Fruit fly (Drosophila melanogaster): ENCODE measurements around the gene CG43165.

Gene CG43165

DNA sequence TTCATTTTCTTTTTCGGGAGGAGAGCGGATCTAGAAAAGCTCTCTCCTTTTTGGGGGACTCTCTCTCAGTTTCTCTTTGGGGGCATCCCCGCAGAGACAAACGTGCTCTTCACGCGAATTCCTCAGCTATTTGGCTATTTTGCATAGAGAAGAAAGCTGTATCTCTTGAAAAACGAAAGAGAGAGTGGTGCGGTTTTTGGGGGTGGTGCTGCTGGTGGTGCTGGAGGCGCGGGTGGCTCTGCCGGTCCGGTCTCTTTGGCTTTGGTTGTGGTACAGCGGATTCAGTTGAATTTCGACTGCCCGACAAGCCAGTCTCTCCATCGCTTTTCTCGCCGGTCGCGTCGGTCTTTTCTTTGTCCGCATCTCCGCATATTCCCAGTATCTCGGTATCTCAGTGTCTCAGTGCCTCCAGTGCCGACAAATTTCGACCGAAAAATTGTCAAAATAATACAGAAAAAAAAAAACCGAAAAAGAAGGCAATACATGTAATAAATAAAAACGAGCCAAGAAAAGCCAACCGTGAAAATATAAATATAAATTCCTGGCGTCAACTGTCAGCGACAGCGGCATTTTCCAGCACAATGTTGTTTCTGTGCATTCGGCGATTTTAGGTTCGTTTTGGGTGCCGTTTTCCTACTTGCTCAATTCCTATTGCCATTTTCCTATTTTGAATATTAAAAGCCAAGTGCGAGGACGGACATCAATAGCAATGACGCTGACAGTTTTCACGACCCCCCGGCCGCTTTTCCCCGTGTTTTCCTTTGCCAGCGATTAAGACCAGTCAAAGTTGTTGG, 35.6 kb upstream of the CG43165 start, which contains the start of gene CG10019:
Gene CG10019, plus strand, starts transcription at position 285 of the 794 bp plus-strand sequence.
- TF ChIP-seq eg (GFP tag; IDR thresholded peaks at IDR 0.05) (peak; percentile 56; the same call in 1 of the 3 replicates), CG34406 (GFP tag; optimal IDR thresholded peaks at IDR 0.05) (no peak), ss (GFP tag; optimal IDR thresholded peaks at IDR 0.05) (no peak), CG6276 (GFP tag; optimal IDR thresholded peaks at IDR 0.05) (peak; percentile 44), Met (GFP tag; optimal IDR thresholded peaks at IDR 0.05) (no peak), dac (GFP tag; optimal IDR thresholded peaks at IDR 0.05) (no peak), Sox102F (GFP tag; optimal IDR thresholded peaks at IDR 0.05) (no peak), CG31627 (GFP tag; optimal IDR thresholded peaks at IDR 0.05) (no peak), Sox15 (GFP tag; optimal IDR thresholded peaks at IDR 0.05) (no peak), net (GFP tag; optimal IDR thresholded peaks at IDR 0.05) (no peak), CG8119 (GFP tag; IDR thresholded peaks at IDR 0.05) (0 out of 3 replicates have a peak, but pooled peaks have one; percentile 27), CG3032 (tag; optimal IDR thresholded peaks at IDR 0.05) (no peak), CG1621 (tag; optimal IDR thresholded peaks at IDR 0.05) (no peak), CG6808 (GFP tag; optimal IDR thresholded peaks at IDR 0.05) (no peak), CG16779 (tag; optimal IDR thresholded peaks at IDR 0.05) (peak; percentile 25), CG15336 (GFP tag; IDR thresholded peaks at IDR 0.05) (peak; percentile 31; the same call in 1 of the 2 replicates)

DNA sequence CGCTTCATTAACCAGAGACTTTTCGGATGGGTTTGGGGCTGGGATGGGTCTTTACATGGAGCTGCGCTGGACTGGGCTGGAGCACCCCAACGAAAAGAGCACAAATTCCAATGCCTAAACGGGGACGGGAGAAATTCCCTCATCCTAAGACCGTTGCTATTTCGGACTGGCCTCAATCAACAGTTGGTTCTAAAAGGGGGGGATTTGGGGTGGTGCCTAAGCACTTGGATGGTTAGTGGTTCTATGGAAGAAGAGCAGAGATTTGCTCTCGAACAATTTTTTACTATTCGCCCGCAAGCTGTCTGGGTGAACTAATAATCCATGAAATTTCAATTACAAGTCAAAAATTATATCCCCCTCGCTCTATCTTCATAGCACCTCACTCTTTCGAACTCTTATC, 34.8 kb upstream of the CG43165 start:
- TF ChIP-seq spab (GFP tag; optimal IDR thresholded peaks at IDR 0.05) (no peak), Blimp-1 (GFP tag; optimal IDR thresholded peaks at IDR 0.05) (no peak), CG34406 (GFP tag; optimal IDR thresholded peaks at IDR 0.05) (no peak), lz (GFP tag; optimal IDR thresholded peaks at IDR 0.05) (no peak), OdsH (GFP tag; optimal IDR thresholded peaks at IDR 0.05) (no peak), fkh (GFP tag; optimal IDR thresholded peaks at IDR 0.05) (no peak)

DNA sequence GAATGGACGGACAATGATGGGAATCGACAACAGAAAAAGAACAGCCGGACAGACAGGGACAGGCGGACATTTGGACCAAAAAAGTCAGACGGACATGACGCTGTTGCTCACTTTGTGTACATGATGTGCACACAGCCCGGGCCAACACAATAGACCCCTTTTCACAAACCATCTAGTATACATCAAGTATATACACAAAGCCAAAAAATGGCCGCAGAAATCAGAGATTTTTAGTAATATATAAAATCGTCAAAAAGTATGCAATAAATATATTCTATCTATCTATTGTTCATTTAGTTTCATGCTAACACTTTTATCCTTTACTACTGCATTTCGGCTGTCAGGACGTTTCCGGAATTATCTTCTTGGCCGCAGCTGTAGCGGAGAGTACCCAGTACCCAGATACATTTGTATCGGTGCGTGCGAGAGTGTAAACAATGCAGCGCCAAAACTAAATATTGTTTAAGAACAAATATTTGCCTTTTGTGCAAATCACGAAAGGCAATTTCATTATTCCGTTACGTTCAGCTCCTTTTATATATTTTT, 24.7 kb upstream of the CG43165 start:
- TF ChIP-seq OdsH (GFP tag; optimal IDR thresholded peaks at IDR 0.05) (peak; percentile 40), CG7368 (GFP tag; optimal IDR thresholded peaks at IDR 0.05) (peak; percentile 27), CG31627 (GFP tag; optimal IDR thresholded peaks at IDR 0.05) (no peak), Met (GFP tag; optimal IDR thresholded peaks at IDR 0.05) (peak; percentile 22), Blimp-1 (GFP tag; optimal IDR thresholded peaks at IDR 0.05) (no peak), CG10631 (GFP tag; optimal IDR thresholded peaks at IDR 0.05) (peak; percentile 32), CG6808 (GFP tag; optimal IDR thresholded peaks at IDR 0.05) (peak; percentile 59), Eip78C (GFP tag) (peak; percentile 88), CG3919 (GFP tag; optimal IDR thresholded peaks at IDR 0.05) (no peak), Smox (GFP tag; optimal IDR thresholded peaks at IDR 0.05) (peak; percentile 26), CG8319 (GFP tag; optimal IDR thresholded peaks at IDR 0.05) (no peak), Sox15 (GFP tag; optimal IDR thresholded peaks at IDR 0.05) (no peak), achi (GFP tag; optimal IDR thresholded peaks at IDR 0.05) (peak; percentile 33), Sox14 (GFP tag; optimal IDR thresholded peaks at IDR 0.05) (peak; percentile 26), Hr39 (GFP tag; optimal IDR thresholded peaks at IDR 0.05) (peak; percentile 14), CG9139 (GFP tag; optimal IDR thresholded peaks at IDR 0.05) (peak; percentile 40), CG6163 (GFP tag; IDR thresholded peaks at IDR 0.05) (no peak), CG6792 (GFP tag; optimal IDR thresholded peaks at IDR 0.05) (peak; percentile 22), CG8119 (GFP tag; IDR thresholded peaks at IDR 0.05) (no peak), fd59A (GFP tag; optimal IDR thresholded peaks at IDR 0.05) (peak; percentile 45), lz (GFP tag; optimal IDR thresholded peaks at IDR 0.05) (peak; percentile 1), ss (GFP tag; optimal IDR thresholded peaks at IDR 0.05) (no peak), esn (GFP tag; optimal IDR thresholded peaks at IDR 0.05) (no peak), eg (GFP tag; IDR thresholded peaks at IDR 0.05) (no peak), topi (GFP tag; optimal IDR thresholded peaks at IDR 0.05) (no peak), Hr4 (GFP tag; optimal IDR thresholded peaks at IDR 0.05) (peak; percentile 28), pdm3 (GFP tag; optimal IDR thresholded peaks at IDR 0.05) (peak; percentile 50), spab (GFP tag; optimal IDR thresholded peaks at IDR 0.05) (peak; percentile 33), acj6 (GFP tag; optimal IDR thresholded peaks at IDR 0.05) (peak; percentile 39), CG11902 (GFP tag; optimal IDR thresholded peaks at IDR 0.05) (no peak), CG34406 (GFP tag; optimal IDR thresholded peaks at IDR 0.05) (peak; percentile 42), Lpt (GFP tag; optimal IDR thresholded peaks at IDR 0.05) (no peak), svp (GFP tag) (peak; percentile 67), CG8632 (GFP tag; optimal IDR thresholded peaks at IDR 0.05) (peak; percentile 42), cyc (GFP tag; optimal IDR thresholded peaks at IDR 0.05) (peak; percentile 14), Eip75B (GFP tag; optimal IDR thresholded peaks at IDR 0.05) (peak; percentile 16)
